Worm (Caenorhabditis elegans) whole organism, early embryonic: ENCODE results near the gene clec-174.
"Not testable (repeated sequence)": the region's sequence is repeated elsewhere in the genome, so short reads cannot be mapped to it uniquely, and the experiment has no call there.

Source experiments
- B0310.2 ChIP-seq: sonication (generic microtip); optimal IDR thresholded peaks from 2 replicates; lab custom pipeline; 2016; ENCODE audit warnings: mild to moderate bottlenecking, missing genetic modification characterization, missing compliant biosample characterization
- F13C5.2 ChIP-seq: sonication (generic microtip); optimal IDR thresholded peaks from 2 replicates; lab custom pipeline; 2017; ENCODE audit warnings: mild to moderate bottlenecking, missing genetic modification characterization, inconsistent platforms, missing compliant biosample characterization
- aly-1 ChIP-seq: sonication (generic microtip); optimal IDR thresholded peaks from 2 replicates; lab custom pipeline; 2016; ENCODE audit warnings: missing genetic modification characterization, missing compliant biosample characterization
- ama-1 ChIP-seq: fragments of 150-350 bp; optimal IDR thresholded peaks from 2 replicates; lab custom pipeline; 2014
- ceh-13 ChIP-seq: fragments of 200-800 bp; sonication (Bioruptor generic); optimal IDR thresholded peaks from 2 replicates; lab custom pipeline; 2018; ENCODE audit warnings: mild to moderate bottlenecking, missing genetic modification characterization, missing compliant biosample characterization
- ceh-36 ChIP-seq: sonication (generic microtip); optimal IDR thresholded peaks from 2 replicates; lab custom pipeline; 2016; ENCODE audit warnings: missing genetic modification characterization, inconsistent platforms, missing compliant biosample characterization
- ets-7 ChIP-seq: sonication (generic microtip); optimal IDR thresholded peaks from 2 replicates; lab custom pipeline; 2016; ENCODE audit warnings: missing genotype, missing genetic modification characterization, missing compliant biosample characterization
- flt-1 ChIP-seq: fragments of 200-800 bp; sonication (Bioruptor generic); IDR thresholded peaks from 2 replicates; pipeline ENCODE4 v1.3.6; 2022; ENCODE audit warnings: missing genetic modification characterization, missing compliant biosample characterization
- hmbx-1 ChIP-seq: sonication (generic microtip); optimal IDR thresholded peaks from 2 replicates; lab custom pipeline; 2016; ENCODE audit warnings: mild to moderate bottlenecking, missing genetic modification characterization, missing compliant biosample characterization
- hmg-4 ChIP-seq: fragments of 200-800 bp; sonication (Bioruptor generic); optimal IDR thresholded peaks from 2 replicates; lab custom pipeline; 2018; ENCODE audit warnings: mild to moderate bottlenecking, missing genetic modification characterization, missing compliant biosample characterization
- hnd-1 ChIP-seq: sonication (generic microtip); optimal IDR thresholded peaks from 2 replicates; lab custom pipeline; 2016; ENCODE audit warnings: missing genetic modification characterization, missing compliant biosample characterization
- pes-1 ChIP-seq: fragments of 200-800 bp; sonication (Bioruptor generic); IDR thresholded peaks from 2 replicates; pipeline ENCODE4 v1.3.6; 2022; ENCODE audit warnings: missing genetic modification reagents, missing genetic modification characterization, missing compliant biosample characterization
- scrt-1 ChIP-seq: fragments of 200-800 bp; sonication (Bioruptor generic); IDR thresholded peaks from 2 replicates; pipeline ENCODE4 v1.3.6; 2022; ENCODE audit warnings: missing genetic modification characterization, missing compliant biosample characterization
- sea-1 ChIP-seq: fragments of 200-800 bp; sonication (Bioruptor generic); conservative IDR thresholded peaks from 2 replicates; pipeline ENCODE4 v1.3.6; 2022; ENCODE audit warnings: missing genetic modification characterization, missing compliant biosample characterization
- tbx-11 ChIP-seq: fragments of 200-800 bp; sonication (Bioruptor generic); IDR thresholded peaks from 2 replicates; pipeline ENCODE4 v1.3.6; 2022; ENCODE audit warnings: missing genetic modification characterization, missing compliant biosample characterization
- tbx-37 ChIP-seq: fragments of 200-800 bp; sonication (Bioruptor generic); conservative IDR thresholded peaks from 2 replicates; pipeline ENCODE4 v1.3.6; 2022; ENCODE audit warnings: missing genetic modification reagents, missing genetic modification characterization, missing compliant biosample characterization
- tra-4 ChIP-seq: sonication (generic microtip); optimal IDR thresholded peaks from 2 replicates; lab custom pipeline; 2017; ENCODE audit warnings: missing genetic modification characterization, missing compliant biosample characterization

Gene clec-174

DNA sequence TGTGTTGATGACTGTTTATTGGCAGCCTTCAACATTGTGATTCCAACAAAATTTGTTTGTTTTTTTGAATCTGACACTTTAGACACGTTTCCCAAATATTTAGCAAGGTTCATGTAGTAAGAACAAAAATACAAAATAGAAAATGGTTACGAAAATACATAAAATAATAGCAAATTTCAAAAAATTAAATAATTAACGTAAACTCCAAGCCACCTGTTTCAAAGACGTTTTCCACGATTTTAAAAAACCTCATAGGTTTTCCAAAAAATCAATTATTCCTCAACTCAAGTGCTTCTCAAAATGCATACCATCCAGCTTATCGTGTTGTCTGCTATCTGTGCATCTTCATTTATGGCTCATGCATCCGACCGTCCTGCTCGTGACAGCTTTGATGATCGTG lies 24.1 kb downstream of the clec-174 start, which contains the start of gene F56D6.14:
F56D6.14 (plus strand) TSS at position 301 of the 400 bp plus-strand sequence.
- TF ChIP-seq aly-1 (tag; lab: Kevin White, UChicago) (no peak), pes-1 (GFP tag; lab: Robert Waterston, UW) (no peak), F13C5.2 (no peak), ceh-13 (GFP tag; lab: Kevin White, UChicago) (no peak), B0310.2 (tag; lab: Kevin White, UChicago) (no peak), ets-7 (no peak), scrt-1 (GFP tag; lab: Robert Waterston, UW) (no peak), hmg-4 (GFP tag; lab: Kevin White, UChicago) (no peak), hnd-1 (tag; lab: Kevin White, UChicago) (no peak), tra-4 (tag; lab: Kevin White, UChicago) (no peak), ama-1 (lab: Kevin White, UChicago) (no peak), tbx-37 (GFP tag; lab: Robert Waterston, UW) (no peak), ceh-36 (no peak)

DNA sequence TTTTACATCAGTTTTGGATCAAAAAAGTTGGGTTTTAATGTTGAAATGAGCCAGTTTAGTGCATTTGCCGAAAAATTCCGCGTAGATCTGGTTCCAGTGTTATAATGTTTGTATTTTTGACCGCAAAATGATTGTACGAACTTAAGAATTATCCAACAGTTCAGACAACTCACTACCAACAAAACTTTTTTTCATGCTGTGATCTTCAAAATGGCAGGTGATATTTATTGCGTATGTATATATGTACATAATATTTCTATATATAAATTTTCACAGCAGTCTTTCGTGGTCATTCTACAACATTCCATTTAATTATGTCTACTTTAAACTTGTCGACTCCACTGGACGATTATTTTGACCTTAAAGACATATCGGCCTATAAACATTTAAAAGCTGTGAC lies 26.2 kb downstream of the clec-174 start, which contains the start of gene srz-20:
srz-20 (plus strand) TSS at position 301 of the 400 bp plus-strand sequence.
- TF ChIP-seq hmg-4 (GFP tag; lab: Kevin White, UChicago): no peak
- TF ChIP-seq ets-7: no peak
- no peak for TF ChIP-seq pes-1 (GFP tag; lab: Robert Waterston, UW)
- no peak for TF ChIP-seq B0310.2 (tag; lab: Kevin White, UChicago)
- TF ChIP-seq F13C5.2: no peak
- no peak for TF ChIP-seq ceh-13 (GFP tag; lab: Kevin White, UChicago)
- no peak for TF ChIP-seq sea-1 (GFP tag; lab: Robert Waterston, UW)
- TF ChIP-seq tra-4 (tag; lab: Kevin White, UChicago): no peak
- no peak for TF ChIP-seq hmbx-1 (tag; lab: Kevin White, UChicago)
- no peak for TF ChIP-seq tbx-37 (GFP tag; lab: Robert Waterston, UW)
- no peak for TF ChIP-seq flt-1 (GFP tag; lab: Robert Waterston, UW)
- TF ChIP-seq tbx-11 (GFP tag; lab: Robert Waterston, UW): no peak

DNA sequence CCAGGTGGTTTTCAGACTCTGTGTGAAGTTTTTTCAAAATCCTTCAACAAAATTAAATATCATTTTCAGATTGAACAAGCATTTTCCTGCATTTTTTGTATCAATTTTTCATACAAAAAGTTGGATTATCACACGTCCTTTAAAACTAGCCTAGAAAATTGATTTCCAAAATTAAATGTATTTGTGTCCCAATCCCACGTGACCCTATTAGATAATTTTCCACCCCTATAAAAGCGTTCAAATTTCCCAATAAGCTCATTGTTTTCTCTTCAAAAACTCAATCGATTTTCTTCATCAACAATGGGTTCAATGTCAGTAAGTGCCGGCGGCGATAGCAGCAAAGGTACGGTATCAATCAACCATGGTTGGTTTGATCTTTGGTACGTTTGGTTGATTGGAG lies 27.0 kb downstream of the clec-174 start, which contains the start of gene F56D6.19:
F56D6.19 (plus strand) TSS at position 301 of the 400 bp plus-strand sequence.
- TF ChIP-seq pes-1 (GFP tag; lab: Robert Waterston, UW) (no peak), ama-1 (lab: Kevin White, UChicago) (no peak), aly-1 (tag; lab: Kevin White, UChicago) (no peak), F13C5.2 (no peak), tbx-11 (GFP tag; lab: Robert Waterston, UW) (no peak), hmbx-1 (tag; lab: Kevin White, UChicago) (no peak), hmg-4 (GFP tag; lab: Kevin White, UChicago) (no peak), tbx-37 (GFP tag; lab: Robert Waterston, UW) (no peak), hnd-1 (tag; lab: Kevin White, UChicago) (no peak), ceh-13 (GFP tag; lab: Kevin White, UChicago) (no peak), scrt-1 (GFP tag; lab: Robert Waterston, UW) (no peak)

DNA sequence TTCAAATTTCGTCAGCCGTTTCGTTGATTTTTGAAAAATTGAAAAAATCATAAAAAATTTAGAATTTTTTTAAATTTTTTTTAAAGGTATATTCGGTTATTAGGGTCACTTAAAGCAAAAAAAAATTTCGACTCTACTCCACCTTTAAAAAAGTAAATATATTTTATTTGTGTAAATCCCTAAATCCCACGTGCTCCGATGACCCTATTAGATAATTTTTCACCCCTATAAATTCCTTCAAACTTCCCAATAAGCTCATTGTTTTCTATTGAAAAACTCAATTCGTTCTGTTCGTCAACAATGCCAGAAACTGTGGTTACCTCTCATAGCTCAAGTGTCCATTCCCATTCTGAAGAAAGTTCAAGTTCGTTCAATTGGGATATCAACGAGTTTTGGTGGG lies 28.9 kb downstream of the clec-174 start, which contains the start of gene F56D6.20:
F56D6.20 (plus strand) TSS at position 301 of the 400 bp plus-strand sequence.
- no peak for TF ChIP-seq aly-1 (tag; lab: Kevin White, UChicago)
- TF ChIP-seq ets-7: no peak

DNA sequence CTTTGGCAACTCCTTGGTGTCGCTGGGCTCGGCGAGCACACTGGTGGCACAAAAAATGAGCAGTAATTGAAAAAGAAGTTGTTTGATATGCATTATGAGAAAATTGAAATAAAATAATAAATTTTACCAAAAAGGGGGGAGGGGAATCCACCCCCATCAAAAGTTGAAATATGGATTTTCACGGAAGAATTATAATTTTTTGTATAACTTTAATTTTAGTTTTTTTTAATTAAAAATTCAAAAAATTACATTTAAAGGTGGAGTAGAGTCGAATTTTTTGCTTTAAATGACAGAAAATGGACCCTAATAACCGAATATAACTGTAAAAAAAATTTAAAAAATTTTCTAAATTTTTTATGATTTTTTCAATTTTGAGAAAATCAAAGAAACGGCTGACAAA lies 29.7 kb downstream of the clec-174 start, which contains the start of gene F56D6.18:
F56D6.18 (minus strand) TSS at position 101 of the 400 bp plus-strand sequence.
- not testable (repeated sequence) for TF ChIP-seq ama-1 (lab: Kevin White, UChicago); pes-1 (GFP tag; lab: Robert Waterston, UW); hmg-4 (GFP tag; lab: Kevin White, UChicago)

DNA sequence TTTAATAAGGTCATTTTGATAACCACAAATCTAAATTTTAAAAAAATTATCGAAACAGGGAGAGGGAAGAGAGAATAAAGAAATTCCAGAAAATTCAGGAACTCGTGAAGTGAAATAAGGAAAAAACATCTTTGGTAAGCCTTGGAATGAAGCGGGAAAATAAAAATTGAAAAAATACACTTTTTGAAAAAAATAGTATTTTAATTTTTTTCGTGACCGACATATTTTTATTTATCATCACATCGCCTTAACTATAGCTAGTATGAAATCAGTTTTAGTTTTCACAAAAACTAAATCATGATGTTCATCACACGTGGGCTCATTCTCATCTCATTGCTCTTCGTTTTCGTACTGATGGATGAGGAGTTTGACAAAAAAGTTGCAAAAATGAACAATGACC lies 32.4 kb downstream of the clec-174 start, which contains the start of gene F56D6.13:
F56D6.13 (plus strand) TSS at position 301 of the 400 bp plus-strand sequence.
- TF ChIP-seq tbx-11 (GFP tag; lab: Robert Waterston, UW) (no peak), aly-1 (tag; lab: Kevin White, UChicago) (no peak), hmbx-1 (tag; lab: Kevin White, UChicago) (no peak), B0310.2 (tag; lab: Kevin White, UChicago) (no peak), tbx-37 (GFP tag; lab: Robert Waterston, UW) (no peak), ceh-13 (GFP tag; lab: Kevin White, UChicago) (no peak), ceh-36 (no peak), hmg-4 (GFP tag; lab: Kevin White, UChicago) (no peak), hnd-1 (tag; lab: Kevin White, UChicago) (no peak), pes-1 (GFP tag; lab: Robert Waterston, UW) (no peak)

DNA sequence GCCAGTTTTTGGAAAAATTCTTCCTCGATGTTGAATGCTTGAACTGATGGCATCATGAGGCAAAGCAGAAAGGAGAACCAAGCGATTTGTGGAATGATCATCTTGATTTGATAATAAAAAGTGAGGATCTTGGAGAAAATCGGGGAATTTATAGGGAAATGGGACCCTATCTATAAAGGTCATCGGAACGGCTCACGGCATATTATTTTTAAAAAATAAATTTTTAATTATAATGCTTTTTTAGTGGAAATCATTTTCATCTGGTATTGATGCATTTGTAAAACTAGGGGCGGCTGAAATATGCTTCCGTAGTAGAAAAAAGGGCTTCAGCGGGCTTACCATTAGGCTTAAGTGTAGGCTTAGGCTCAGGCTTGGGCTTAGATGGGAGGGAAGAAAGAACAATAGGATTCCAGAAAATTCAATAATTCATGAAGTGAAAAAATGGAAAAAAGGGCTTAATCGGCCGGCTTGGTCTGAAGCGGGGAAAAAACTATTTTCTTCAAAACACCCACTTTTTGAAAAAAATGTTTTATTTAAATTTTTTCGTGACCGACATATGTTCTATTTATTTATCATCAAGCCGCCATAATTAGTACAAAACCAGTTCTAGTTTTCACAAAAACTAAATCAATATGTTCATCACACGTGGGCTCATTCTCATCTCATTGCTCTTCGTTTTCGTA lies 33.9 kb downstream of the clec-174 start, which contains the start of the genes F56D6.22 and F56D6.12:
F56D6.22 (minus strand) TSS at position 101 of the 683 bp plus-strand sequence.
F56D6.12 (plus strand) TSS at position 633 of the 683 bp plus-strand sequence.
- TF ChIP-seq hmbx-1 (tag; lab: Kevin White, UChicago) (no peak), ets-7 (no peak), tra-4 (tag; lab: Kevin White, UChicago) (no peak), F13C5.2 (no peak), ceh-36 (no peak), scrt-1 (GFP tag; lab: Robert Waterston, UW) (no peak), hmg-4 (GFP tag; lab: Kevin White, UChicago) (no peak), pes-1 (GFP tag; lab: Robert Waterston, UW) (no peak), aly-1 (tag; lab: Kevin White, UChicago) (no peak), tbx-11 (GFP tag; lab: Robert Waterston, UW) (no peak), B0310.2 (tag; lab: Kevin White, UChicago) (no peak), tbx-37 (GFP tag; lab: Robert Waterston, UW) (no peak), ceh-13 (GFP tag; lab: Kevin White, UChicago) (no peak)
